Worm (Caenorhabditis elegans): ENCODE results near the gene K10H10.4.

DNA sequence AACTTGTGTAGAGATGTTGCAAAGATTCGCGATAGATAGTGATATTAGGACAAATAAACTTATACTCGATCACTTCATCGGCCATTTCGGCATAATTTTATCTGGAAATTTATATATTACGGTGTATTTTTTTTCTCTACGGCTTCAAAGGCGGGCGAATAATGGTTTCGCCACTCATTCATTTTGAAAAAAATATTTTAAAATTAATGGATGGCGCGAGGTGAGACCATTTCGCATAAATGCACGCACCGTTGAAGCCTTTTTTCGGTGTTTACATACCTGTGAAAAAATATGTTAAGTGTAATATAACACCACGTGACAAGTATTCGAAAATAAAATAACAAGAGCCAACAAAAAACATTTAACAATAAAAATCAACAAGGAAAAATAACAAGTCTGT, 21.8 kb downstream of the K10H10.4 start, which contains the start of gene btb-19:
- TF ChIP-seq ets-7 (tag; optimal IDR thresholded peaks at IDR 0.05) = no peak
- no peak for TF ChIP-seq aly-1 (tag; optimal IDR thresholded peaks at IDR 0.05)
- TF ChIP-seq ama-1 (optimal IDR thresholded peaks at IDR 0.05) = no peak
- no peak for TF ChIP-seq flt-1 (GFP tag; IDR thresholded peaks at IDR 0.05)
- TF ChIP-seq hmbx-1 (tag; optimal IDR thresholded peaks at IDR 0.05) = no peak
- no peak for TF ChIP-seq hnd-1 (tag; optimal IDR thresholded peaks at IDR 0.05)
- no peak for TF ChIP-seq ceh-36 (tag; optimal IDR thresholded peaks at IDR 0.05)
- TF ChIP-seq ceh-13 (GFP tag; optimal IDR thresholded peaks at IDR 0.05) = no peak
- TF ChIP-seq tbx-37 (GFP tag; conservative IDR thresholded peaks at IDR 0.05) = no peak
- TF ChIP-seq sea-1 (GFP tag; conservative IDR thresholded peaks at IDR 0.05) = no peak
- TF ChIP-seq hmg-4 (GFP tag; optimal IDR thresholded peaks at IDR 0.05) = no peak

Measured in whole organism, early embryonic.